Worm (Caenorhabditis elegans) whole organism, L1 larva: ENCODE measurements around the gene C32C4.3.

Experiments used
- Y116A8C.19 ChIP-seq: sonication (generic microtip); optimal IDR thresholded peaks from 2 replicates; lab custom pipeline; 2016; ENCODE audit warnings: missing compliant biosample characterization, missing genetic modification characterization, borderline replicate concordance
- alr-1 ChIP-seq: fragments of 200-800 bp; sonication (Bioruptor generic); optimal IDR thresholded peaks from 2 replicates; lab custom pipeline; 2018; ENCODE audit warnings: borderline replicate concordance, mild to moderate bottlenecking, missing genetic modification characterization, missing compliant biosample characterization
- ceh-63 ChIP-seq: fragments of 200-800 bp; sonication (Bioruptor generic); optimal IDR thresholded peaks from 2 replicates; lab custom pipeline; 2018; ENCODE audit warnings: mild to moderate bottlenecking, missing genetic modification characterization, missing compliant biosample characterization
- ceh-90 ChIP-seq: sonication (generic microtip); optimal IDR thresholded peaks from 2 replicates; lab custom pipeline; 2016; ENCODE audit warnings: missing genetic modification characterization, missing compliant biosample characterization
- dpl-1 ChIP-seq, 3 experiments: fragments of 150-350 bp in 2 of 3; sonication (generic microtip) in 1 of 3; optimal IDR thresholded peaks; 2 replicates each; lab custom pipeline; 2014 to 2017; ENCODE audit warnings: missing biosample characterization in 3 of 3, missing genetic modification characterization in 3 of 3, missing genetic modification reagents in 3 of 3
- dsc-1 ChIP-seq: sonication (generic microtip); optimal IDR thresholded peaks from 2 replicates; lab custom pipeline; 2016; ENCODE audit warnings: mild to moderate bottlenecking, missing genetic modification characterization, missing compliant biosample characterization
- efl-3 ChIP-seq: fragments of 200-800 bp; sonication (Bioruptor generic); optimal IDR thresholded peaks from 2 replicates; lab custom pipeline; 2018; ENCODE audit warnings: mild to moderate bottlenecking, missing genetic modification characterization, missing compliant biosample characterization
- egl-13 ChIP-seq: sonication (generic microtip); optimal IDR thresholded peaks from 2 replicates; lab custom pipeline; 2016; ENCODE audit warnings: missing genotype, missing genetic modification reagents, missing genetic modification characterization, missing compliant biosample characterization
- fkh-10 ChIP-seq: sonication (generic microtip); optimal IDR thresholded peaks from 2 replicates; lab custom pipeline; 2017; ENCODE audit warnings: missing biosample characterization, missing genetic modification reagents, missing genetic modification characterization
- fos-1 ChIP-seq: fragments of 150-350 bp; optimal IDR thresholded peaks from 2 replicates; lab custom pipeline; 2014; ENCODE audit warnings: missing biosample characterization, missing genetic modification characterization
- grh-1 ChIP-seq: fragments of 200-800 bp; sonication (Bioruptor generic); IDR thresholded peaks from 2 replicates; pipeline ENCODE4 v1.3.6; 2022; ENCODE audit warnings: missing genetic modification reagents, missing genetic modification characterization, missing compliant biosample characterization
- irx-1 ChIP-seq: sonication (generic microtip); optimal IDR thresholded peaks from 2 replicates; lab custom pipeline; 2016; ENCODE audit warnings: missing genetic modification characterization, missing compliant biosample characterization
- lin-13 ChIP-seq: fragments of 150-350 bp; optimal IDR thresholded peaks from 2 replicates; lab custom pipeline; 2014; ENCODE audit warnings: missing biosample characterization, missing genetic modification reagents, missing genetic modification characterization
- lin-14 ChIP-seq: fragments of 200-800 bp; sonication (Bioruptor generic); optimal IDR thresholded peaks from 2 replicates; lab custom pipeline; 2018; ENCODE audit warnings: mild to moderate bottlenecking, missing genetic modification characterization, moderate library complexity, missing compliant biosample characterization
- mdl-1 ChIP-seq, 2 experiments: fragments of 150-350 bp; optimal IDR thresholded peaks; 2 replicates each; lab custom pipeline; 2014 to 2017; ENCODE audit warnings: missing biosample characterization in 2 of 2, missing genetic modification characterization in 2 of 2, inconsistent platforms in 1 of 2
- mep-1 ChIP-seq: fragments of 150-350 bp; optimal IDR thresholded peaks from 2 replicates; lab custom pipeline; 2014; ENCODE audit warnings: missing biosample characterization, missing genetic modification characterization
- nhr-11 ChIP-seq: fragments of 150-350 bp; optimal IDR thresholded peaks from 2 replicates; lab custom pipeline; 2014; ENCODE audit warnings: missing biosample characterization, missing genetic modification characterization
- nhr-19 ChIP-seq: fragments of 200-800 bp; sonication (Bioruptor generic); conservative IDR thresholded peaks from 2 replicates; pipeline ENCODE4 v1.3.6; 2022; ENCODE audit warnings: missing genetic modification characterization, missing compliant biosample characterization
- nhr-28 ChIP-seq: fragments of 150-350 bp; optimal IDR thresholded peaks from 2 replicates; lab custom pipeline; 2014; ENCODE audit warnings: missing biosample characterization, missing genetic modification characterization
- nhr-76 ChIP-seq: sonication (generic microtip); optimal IDR thresholded peaks from 2 replicates; lab custom pipeline; 2017; ENCODE audit warnings: missing biosample characterization, missing genetic modification characterization
- nhr-85 ChIP-seq: sonication (generic microtip); peaks from one replicate; lab custom pipeline; 2016; ENCODE audit warnings: missing genetic modification characterization, inconsistent platforms, missing compliant biosample characterization
- pax-3 ChIP-seq: fragments of 200-800 bp; sonication (Bioruptor generic); optimal IDR thresholded peaks from 2 replicates; lab custom pipeline; 2018; ENCODE audit warnings: mild to moderate bottlenecking, missing genetic modification characterization, moderate library complexity, missing compliant biosample characterization
- snpc-4 ChIP-seq: fragments of 150-350 bp; optimal IDR thresholded peaks from 2 replicates; lab custom pipeline; 2014; ENCODE audit warnings: missing biosample characterization, missing genetic modification characterization
- sox-4 ChIP-seq: sonication (generic microtip); optimal IDR thresholded peaks from 2 replicates; lab custom pipeline; 2016; ENCODE audit warnings: missing genetic modification characterization, missing compliant biosample characterization
- sup-37 ChIP-seq: fragments of 200-800 bp; sonication (Bioruptor generic); optimal IDR thresholded peaks from 2 replicates; lab custom pipeline; 2018; ENCODE audit warnings: mild to moderate bottlenecking, missing genetic modification characterization, missing compliant biosample characterization
- swsn-7 ChIP-seq: sonication (generic microtip); optimal IDR thresholded peaks from 2 replicates; lab custom pipeline; 2016; ENCODE audit warnings: missing genetic modification characterization, missing compliant biosample characterization
- tbx-2 ChIP-seq: sonication (generic microtip); optimal IDR thresholded peaks from 2 replicates; lab custom pipeline; 2016; ENCODE audit warnings: missing genetic modification characterization, missing compliant biosample characterization
- tlp-1 ChIP-seq: fragments of 150-350 bp; optimal IDR thresholded peaks from 2 replicates; lab custom pipeline; 2014; ENCODE audit warnings: missing biosample characterization, missing genetic modification characterization
- unc-30 ChIP-seq: sonication (generic microtip); optimal IDR thresholded peaks from 2 replicates; lab custom pipeline; 2017; ENCODE audit warnings: missing biosample characterization, missing genetic modification characterization
- unc-62 ChIP-seq: fragments of 150-350 bp; optimal IDR thresholded peaks from 2 replicates; lab custom pipeline; 2014; ENCODE audit warnings: missing biosample characterization, missing genetic modification reagents, missing genetic modification characterization
- unc-98 ChIP-seq: fragments of 200-800 bp; sonication (Bioruptor generic); IDR thresholded peaks from 2 replicates; pipeline ENCODE4 v1.3.6; 2022; ENCODE audit warnings: missing genetic modification characterization, missing compliant biosample characterization

The C32C4.3 gene

ce11 chrV:10654165-10654564, 7.2 kb upstream of the C32C4.3 start, which contains the start of gene ugt-35:
TSS of gene ugt-35 (minus strand) at chrV:10654265.
- no peak for TF ChIP-seq egl-13 (tag; lab: Kevin White, UChicago)
- TF ChIP-seq fkh-10 (GFP tag; lab: Kevin White, UChicago), result no peak
- TF ChIP-seq dsc-1 (tag; lab: Kevin White, UChicago), result no peak

ce11 chrV:10648146-10648545, 1.2 kb upstream of the C32C4.3 start, which contains the start of gene aqp-6:
TSS of gene aqp-6 (plus strand) at chrV:10648446.
- TF ChIP-seq unc-62 (GFP tag; lab: Kevin White, UChicago), result no peak
- TF ChIP-seq mdl-1 (tag; optimal IDR thresholded peaks at IDR 0.05; lab: Kevin White, UChicago), result no peak
- no peak for TF ChIP-seq pax-3 (tag; lab: Kevin White, UChicago)
- TF ChIP-seq mep-1 (tag; lab: Kevin White, UChicago), result no peak
- no peak for TF ChIP-seq swsn-7 (tag; lab: Kevin White, UChicago)
- TF ChIP-seq dsc-1 (tag; lab: Kevin White, UChicago), result no peak
- TF ChIP-seq lin-13 (GFP tag; lab: Kevin White, UChicago), result no peak
- TF ChIP-seq irx-1 (tag; lab: Kevin White, UChicago), result no peak

ce11 chrV:10640977-10641376, 6.0 kb downstream of the C32C4.3 start:
- TF ChIP-seq dsc-1 (tag; lab: Kevin White, UChicago), result peak; percentile 19
- peak; percentile 74 for TF ChIP-seq fkh-10 (GFP tag; lab: Kevin White, UChicago)
- TF ChIP-seq lin-14, result peak; percentile 45
- TF ChIP-seq unc-98 (GFP tag; lab: Robert Waterston, UW), result no peak
- no peak for TF ChIP-seq grh-1

- no peak for TF ChIP-seq nhr-76 (tag; lab: Kevin White, UChicago)
- TF ChIP-seq nhr-85, result no peak
- TF ChIP-seq unc-98 (GFP tag; lab: Robert Waterston, UW), result no peak
- TF ChIP-seq Y116A8C.19 (tag; lab: Kevin White, UChicago), result no peak
- TF ChIP-seq nhr-11 (tag; lab: Kevin White, UChicago), result no peak
- TF ChIP-seq, all 84 proteins: peak for 0
Observed at ce11 chrV:10635722-10636121, 11.2 kb downstream of the C32C4.3 start, which contains the start of gene kvs-2. TSS of gene kvs-2 (plus strand) at chrV:10636022.

- TF ChIP-seq snpc-4 (no peak), tbx-2 (tag; lab: Kevin White, UChicago) (no peak), ceh-63 (no peak), mep-1 (tag; lab: Kevin White, UChicago) (no peak), irx-1 (tag; lab: Kevin White, UChicago) (no peak), fos-1 (no peak), swsn-7 (tag; lab: Kevin White, UChicago) (no peak), sup-37 (no peak)
Observed at ce11 chrV:10632758-10633157, 14.2 kb downstream of the C32C4.3 start, which contains the start of gene mab-23. TSS of gene mab-23 (plus strand) at chrV:10633058.

- TF ChIP-seq efl-3 (no peak), nhr-28 (tag; lab: Kevin White, UChicago) (no peak), grh-1 (no peak), tlp-1 (no peak), ceh-90 (tag; lab: Kevin White, UChicago) (no peak), alr-1 (tag; lab: Kevin White, UChicago) (no peak), dpl-1 (GFP tag; optimal IDR thresholded peaks at IDR 0.05; lab: Kevin White, UChicago) (no peak), unc-30 (tag; lab: Kevin White, UChicago) (no peak), nhr-19 (GFP tag; lab: Robert Waterston, UW) (no peak), sox-4 (tag; lab: Kevin White, UChicago) (no peak)
- TF ChIP-seq, all 84 proteins: peak for 0
Observed at ce11 chrV:10630497-10630896, 16.4 kb downstream of the C32C4.3 start.
